Fruit fly (Drosophila melanogaster) whole organism, wandering third instar larva: ENCODE results near the gene lectin-29Ca.

ENCODE experiments used
- Abd-B ChIP-seq: fragments of >200 bp; optimal IDR thresholded peaks from 2 replicates; lab custom pipeline; 2017; ENCODE audit warnings: missing biosample characterization, missing genetic modification characterization
- Dif ChIP-seq: fragments of 200-275, 200-300 bp; sonication (Bioruptor generic); optimal IDR thresholded peaks from 2 replicates; lab custom pipeline; 2018; ENCODE audit warnings: missing biosample characterization, missing genetic modification characterization; ENCODE audit not compliant: partially characterized antibody
- N ChIP-seq: fragments of >200 bp; optimal IDR thresholded peaks from 2 replicates; lab custom pipeline; 2018; ENCODE audit warnings: missing biosample characterization, missing external identifiers, missing genetic modification characterization
- Sp1 ChIP-seq: fragments of 200-800 bp; sonication (Bioruptor generic); optimal IDR thresholded peaks from 3 replicates; lab custom pipeline; 2019; ENCODE audit warnings: missing biosample characterization, mild to moderate bottlenecking, missing genetic modification characterization, moderate library complexity
- dsf ChIP-seq: sonication (Bioruptor generic); optimal IDR thresholded peaks from 2 replicates; lab custom pipeline; 2016; ENCODE audit warnings: missing biosample characterization, missing genetic modification characterization, borderline replicate concordance
- fru ChIP-seq: fragments of 200-800 bp; sonication (Bioruptor generic); optimal IDR thresholded peaks from 3 replicates; lab custom pipeline; 2016; ENCODE audit warnings: missing biosample characterization, mild to moderate bottlenecking, missing genetic modification characterization
- lola ChIP-seq: fragments of >200 bp; optimal IDR thresholded peaks from 2 replicates; lab custom pipeline; 2017; ENCODE audit warnings: missing biosample characterization, missing genetic modification characterization
- psq ChIP-seq: fragments of 200-800 bp; sonication (Bioruptor generic); optimal IDR thresholded peaks from 3 replicates; lab custom pipeline; 2017; ENCODE audit warnings: missing biosample characterization, mild to moderate bottlenecking, missing genetic modification characterization, moderate library complexity
- sv ChIP-seq: fragments of 200-800 bp; sonication (Bioruptor generic); optimal IDR thresholded peaks from 3 replicates; lab custom pipeline; 2016; ENCODE audit warnings: missing biosample characterization, missing genetic modification characterization
- tai ChIP-seq: sonication (Bioruptor generic); optimal IDR thresholded peaks from 2 replicates; lab custom pipeline; 2016; ENCODE audit warnings: missing biosample characterization, missing genetic modification characterization
- usp ChIP-seq: fragments of >200 bp; optimal IDR thresholded peaks from 2 replicates; lab custom pipeline; 2017; ENCODE audit warnings: missing biosample characterization, missing genetic modification characterization

DNA sequence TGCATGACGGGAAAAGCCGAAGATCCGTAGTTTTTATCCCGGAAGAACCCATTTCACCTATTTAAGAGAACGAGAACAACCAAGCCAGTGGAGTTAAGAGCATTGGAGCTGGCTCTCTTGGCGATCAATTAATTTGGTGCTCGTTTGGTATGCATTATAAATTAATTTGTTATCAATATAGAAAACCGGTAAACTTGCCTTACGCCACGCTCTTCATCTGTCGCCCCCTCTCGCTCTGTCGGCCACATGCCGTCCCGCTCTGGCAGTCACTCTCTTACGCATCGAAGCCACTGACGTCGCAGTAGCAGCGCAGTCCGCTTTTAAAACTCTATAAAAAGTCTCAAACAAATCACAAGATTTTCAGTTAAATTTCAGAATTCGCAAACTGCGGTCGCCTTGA lies 47.8 kb downstream of the lectin-29Ca start, which contains the start of gene CG7778:
- TF ChIP-seq tai (GFP tag; lab: Kevin White, UChicago) (no peak), usp (no peak), psq (GFP tag; lab: Kevin White, UChicago) (no peak), lola (GFP tag; lab: Kevin White, UChicago) (no peak), fru (no peak), N (no peak), dsf (GFP tag; lab: Kevin White, UChicago) (no peak), sv (no peak), Abd-B (GFP tag; lab: Kevin White, UChicago) (no peak), Sp1 (GFP tag; lab: Kevin White, UChicago) (no peak), Dif (peak; percentile 26)
